4 fruit fly cellular contexts compared by ENCODE assay signal in genomic region chr3R:9626880-9627401, dm6.
TF ChIP-seq lines count a peak whose summit lies in the region.

CG9427 (minus strand) TSS chr3R:9626930.
CG8319 (plus strand) TSS chr3R:9627321.

TF ChIP-seq in whole organism, adult, 20 proteins besides CTCF, POLR2A, EP300 and RAD21 (continued from another document):
- TF ChIP-seq Crg-1 (GFP tag; optimal IDR thresholded peaks at IDR 0.05; lab: Kevin White, UChicago) (peak; percentile 56), Clk (GFP tag; optimal IDR thresholded peaks at IDR 0.05; lab: Kevin White, UChicago) (no peak)
TF ChIP-seq in whole organism, adult: peak in this region for 11.

TF ChIP-seq in whole organism, embryonic, 481 proteins besides CTCF, POLR2A, EP300 and RAD21 (continued from another document and continues in another):
- TF ChIP-seq CG11696 (GFP tag; IDR thresholded peaks at IDR 0.05; lab: Robert Waterston, UW) (no peak), dati (GFP tag; IDR thresholded peaks at IDR 0.05; lab: Robert Waterston, UW) (no peak), Mrtf (GFP tag; IDR thresholded peaks at IDR 0.05; lab: Robert Waterston, UW) (no peak), slou (GFP tag; optimal IDR thresholded peaks at IDR 0.05; lab: Kevin White, UChicago) (no peak), her (GFP tag; optimal IDR thresholded peaks at IDR 0.05; lab: Kevin White, UChicago) (no peak), Drgx (GFP tag; IDR thresholded peaks at IDR 0.05; lab: Robert Waterston, UW) (no peak), pho (GFP tag; optimal IDR thresholded peaks at IDR 0.05; lab: Kevin White, UChicago) (peak; percentile 62), NK7.1 (GFP tag; optimal IDR thresholded peaks at IDR 0.05; lab: Kevin White, UChicago) (no peak), sim (GFP tag; IDR thresholded peaks at IDR 0.05; lab: Robert Waterston, UW) (no peak), da (GFP tag; optimal IDR thresholded peaks at IDR 0.05; lab: Kevin White, UChicago) (no peak), Sry-β (GFP tag; optimal IDR thresholded peaks at IDR 0.05; lab: Kevin White, UChicago) (peak; percentile 62), bab2 (GFP tag; optimal IDR thresholded peaks at IDR 0.05; lab: Kevin White, UChicago) (peak; percentile 42), CG12659 (GFP tag; optimal IDR thresholded peaks at IDR 0.05; lab: Kevin White, UChicago) (peak; percentile 71), CG2712 (tag; optimal IDR thresholded peaks at IDR 0.05; lab: Kevin White, UChicago) (peak; percentile 75), CG16813 (GFP tag; IDR thresholded peaks at IDR 0.05; lab: Robert Waterston, UW; ENCODE audit: partially characterized antibody) (peak; percentile 77), CrebB (tag; optimal IDR thresholded peaks at IDR 0.05; lab: Kevin White, UChicago) (peak; percentile 77), amos (GFP tag; IDR thresholded peaks at IDR 0.05; lab: Robert Waterston, UW; ENCODE audit: partially characterized antibody) (peak; percentile 74), Xrp1 (GFP tag; IDR thresholded peaks at IDR 0.05; lab: Robert Waterston, UW) (peak; percentile 67; the same call in 1 of the 2 replicates), pita (GFP tag; optimal IDR thresholded peaks at IDR 0.05; lab: Kevin White, UChicago) (no peak), Hsf (GFP tag; optimal IDR thresholded peaks at IDR 0.05; lab: Kevin White, UChicago) (peak; percentile 75), dmrt11E (tag; optimal IDR thresholded peaks at IDR 0.05; lab: Kevin White, UChicago) (peak; percentile 56), CG8924 (tag; optimal IDR thresholded peaks at IDR 0.05; lab: Kevin White, UChicago) (peak; percentile 76), CG6683 (GFP tag; optimal IDR thresholded peaks at IDR 0.05; lab: Kevin White, UChicago) (no peak), sens (GFP tag; lab: Kevin White, UChicago) (peak; percentile 94), CG15601 (tag; optimal IDR thresholded peaks at IDR 0.05; lab: Kevin White, UChicago) (peak; percentile 33), stc (GFP tag; IDR thresholded peaks at IDR 0.05; lab: Robert Waterston, UW) (no peak), az2 (GFP tag; optimal IDR thresholded peaks at IDR 0.05; lab: Kevin White, UChicago) (peak; percentile 51), Spps (tag; optimal IDR thresholded peaks at IDR 0.05; lab: Kevin White, UChicago) (peak; percentile 50), CG13894 (tag; optimal IDR thresholded peaks at IDR 0.05; lab: Kevin White, UChicago) (peak; percentile 64), Tbp (GFP tag; optimal IDR thresholded peaks at IDR 0.05; lab: Kevin White, UChicago) (no peak), ap (GFP tag; IDR thresholded peaks at IDR 0.05; lab: Robert Waterston, UW) (no peak; the same call in 1 of the 2 replicates), gsb (GFP tag; IDR thresholded peaks at IDR 0.05; lab: Robert Waterston, UW) (no peak), twi (tag; optimal IDR thresholded peaks at IDR 0.05; lab: Kevin White, UChicago) (peak; percentile 20), trh (GFP tag; optimal IDR thresholded peaks at IDR 0.05; lab: Kevin White, UChicago) (peak; percentile 22), vvl (GFP tag; IDR thresholded peaks at IDR 0.05; lab: Robert Waterston, UW) (peak; percentile 66), CG10565 (GFP tag; optimal IDR thresholded peaks at IDR 0.05; lab: Kevin White, UChicago) (no peak), insv (GFP tag; optimal IDR thresholded peaks at IDR 0.05; lab: Kevin White, UChicago) (no peak), Six4 (GFP tag; optimal IDR thresholded peaks at IDR 0.05; lab: Kevin White, UChicago) (peak; percentile 33), Xbp1 (GFP tag; optimal IDR thresholded peaks at IDR 0.05; lab: Kevin White, UChicago) (peak; percentile 75), CG17912 (GFP tag; optimal IDR thresholded peaks at IDR 0.05; lab: Kevin White, UChicago) (no peak), danr (GFP tag; IDR thresholded peaks at IDR 0.05; lab: Robert Waterston, UW) (no peak), lola (GFP tag; optimal IDR thresholded peaks at IDR 0.05; lab: Kevin White, UChicago) (peak in 1 of 3 experiments; percentile 49), CG17359 (tag; optimal IDR thresholded peaks at IDR 0.05; lab: Kevin White, UChicago) (peak; percentile 64), CG33213 (GFP tag; optimal IDR thresholded peaks at IDR 0.05; lab: Kevin White, UChicago) (peak; percentile 26)

TF ChIP-seq in whole organism, prepupa, 60 proteins besides CTCF, POLR2A, EP300 and RAD21 (continued from another document):
- TF ChIP-seq CG6163 (GFP tag; IDR thresholded peaks at IDR 0.05; lab: Robert Waterston, UW): peak; percentile 29; the same call in 2 of the 3 replicates
- TF ChIP-seq CG11762 (GFP tag; optimal IDR thresholded peaks at IDR 0.05; lab: Kevin White, UChicago; ENCODE audit: insufficient read depth): no peak
- TF ChIP-seq CG6808 (GFP tag; optimal IDR thresholded peaks at IDR 0.05; lab: Kevin White, UChicago): no peak
- peak; percentile 46 for TF ChIP-seq CG6792 (GFP tag; optimal IDR thresholded peaks at IDR 0.05; lab: Kevin White, UChicago)
- no peak for TF ChIP-seq fd85E (GFP tag; optimal IDR thresholded peaks at IDR 0.05; lab: Kevin White, UChicago)
- peak; percentile 25 for TF ChIP-seq Ets96B (tag; optimal IDR thresholded peaks at IDR 0.05; lab: Kevin White, UChicago)
- TF ChIP-seq CG6276 (GFP tag; optimal IDR thresholded peaks at IDR 0.05; lab: Kevin White, UChicago): no peak
- TF ChIP-seq Eip75B (GFP tag; optimal IDR thresholded peaks at IDR 0.05; lab: Kevin White, UChicago): peak; percentile 66
- peak; percentile 55 for TF ChIP-seq Hr39 (GFP tag; optimal IDR thresholded peaks at IDR 0.05; lab: Kevin White, UChicago)
- no peak for TF ChIP-seq Hr38 (GFP tag; optimal IDR thresholded peaks at IDR 0.05; lab: Kevin White, UChicago)
- TF ChIP-seq CG32006 (GFP tag; optimal IDR thresholded peaks at IDR 0.05; lab: Kevin White, UChicago): no peak
- peak; percentile 66 for TF ChIP-seq Smox (GFP tag; optimal IDR thresholded peaks at IDR 0.05; lab: Kevin White, UChicago)
- TF ChIP-seq Eip78C (GFP tag; lab: Kevin White, UChicago): peak; percentile 89
- peak; percentile 21 for TF ChIP-seq CG34406 (GFP tag; optimal IDR thresholded peaks at IDR 0.05; lab: Kevin White, UChicago)
- no peak for TF ChIP-seq CG9139 (GFP tag; optimal IDR thresholded peaks at IDR 0.05; lab: Kevin White, UChicago)
- no peak for TF ChIP-seq svp (GFP tag; lab: Kevin White, UChicago)
- no peak for TF ChIP-seq CG8632 (GFP tag; optimal IDR thresholded peaks at IDR 0.05; lab: Kevin White, UChicago)
- TF ChIP-seq ss (GFP tag; optimal IDR thresholded peaks at IDR 0.05; lab: Kevin White, UChicago): no peak
- TF ChIP-seq Lpt (GFP tag; optimal IDR thresholded peaks at IDR 0.05; lab: Kevin White, UChicago): no peak
- peak; percentile 0 for TF ChIP-seq CG7368 (GFP tag; optimal IDR thresholded peaks at IDR 0.05; lab: Kevin White, UChicago)
- no peak for TF ChIP-seq Gug (GFP tag; IDR thresholded peaks at IDR 0.05; lab: Robert Waterston, UW)
- TF ChIP-seq CG8119 (GFP tag; IDR thresholded peaks at IDR 0.05; lab: Robert Waterston, UW): no peak
- peak; percentile 29 for TF ChIP-seq Eip93F (GFP tag; optimal IDR thresholded peaks at IDR 0.05; lab: Kevin White, UChicago)
- peak; percentile 80 for TF ChIP-seq esn (GFP tag; optimal IDR thresholded peaks at IDR 0.05; lab: Kevin White, UChicago)
- TF ChIP-seq fd59A (GFP tag; optimal IDR thresholded peaks at IDR 0.05; lab: Kevin White, UChicago): no peak
- TF ChIP-seq Met (GFP tag; optimal IDR thresholded peaks at IDR 0.05; lab: Kevin White, UChicago): peak; percentile 63
- TF ChIP-seq achi (GFP tag; optimal IDR thresholded peaks at IDR 0.05; lab: Kevin White, UChicago): peak; percentile 21
- no peak for TF ChIP-seq pdm3 (GFP tag; optimal IDR thresholded peaks at IDR 0.05; lab: Kevin White, UChicago)
- peak; percentile 53 for TF ChIP-seq OdsH (GFP tag; optimal IDR thresholded peaks at IDR 0.05; lab: Kevin White, UChicago)
- TF ChIP-seq Ets21C (GFP tag; optimal IDR thresholded peaks at IDR 0.05; lab: Kevin White, UChicago): no peak
- peak; percentile 63 for TF ChIP-seq cyc (GFP tag; optimal IDR thresholded peaks at IDR 0.05; lab: Kevin White, UChicago)
- no peak for TF ChIP-seq Blimp-1 (GFP tag; optimal IDR thresholded peaks at IDR 0.05; lab: Kevin White, UChicago)
- no peak for TF ChIP-seq CG11294 (GFP tag; IDR thresholded peaks at IDR 0.05; lab: Robert Waterston, UW)
- peak; percentile 97 for TF ChIP-seq Sox14 (GFP tag; optimal IDR thresholded peaks at IDR 0.05; lab: Kevin White, UChicago)
- no peak for TF ChIP-seq net (GFP tag; optimal IDR thresholded peaks at IDR 0.05; lab: Kevin White, UChicago)
- TF ChIP-seq lz (GFP tag; optimal IDR thresholded peaks at IDR 0.05; lab: Kevin White, UChicago): peak; percentile 68
- TF ChIP-seq CG31627 (GFP tag; optimal IDR thresholded peaks at IDR 0.05; lab: Kevin White, UChicago): peak; percentile 70
- TF ChIP-seq Sox15 (GFP tag; optimal IDR thresholded peaks at IDR 0.05; lab: Kevin White, UChicago): no peak
- peak; percentile 63 for TF ChIP-seq topi (GFP tag; optimal IDR thresholded peaks at IDR 0.05; lab: Kevin White, UChicago)
- 0 out of 3 replicates have a peak, but pooled peaks have one; percentile 29 for TF ChIP-seq eg (GFP tag; IDR thresholded peaks at IDR 0.05; lab: Robert Waterston, UW)
- TF ChIP-seq acj6 (GFP tag; optimal IDR thresholded peaks at IDR 0.05; lab: Kevin White, UChicago): no peak

TF ChIP-seq in whole organism, wandering third instar larva, 38 proteins besides CTCF, POLR2A, EP300 and RAD21 (continued from another document):
- peak; percentile 60 for TF ChIP-seq br (GFP tag; optimal IDR thresholded peaks at IDR 0.05; lab: Kevin White, UChicago)
- TF ChIP-seq psq (GFP tag; optimal IDR thresholded peaks at IDR 0.05; lab: Kevin White, UChicago): peak; percentile 42
- TF ChIP-seq tai (GFP tag; optimal IDR thresholded peaks at IDR 0.05; lab: Kevin White, UChicago): no peak
- no peak for TF ChIP-seq usp (GFP tag; optimal IDR thresholded peaks at IDR 0.05; lab: Kevin White, UChicago)
- no peak for TF ChIP-seq dsf (GFP tag; optimal IDR thresholded peaks at IDR 0.05; lab: Kevin White, UChicago; ENCODE audit: borderline replicate concordance)
- no peak for TF ChIP-seq lola (GFP tag; optimal IDR thresholded peaks at IDR 0.05; lab: Kevin White, UChicago)
- TF ChIP-seq sv (GFP tag; optimal IDR thresholded peaks at IDR 0.05; lab: Kevin White, UChicago): peak; percentile 48
- TF ChIP-seq Jra (GFP tag; optimal IDR thresholded peaks at IDR 0.05; lab: Kevin White, UChicago): peak; percentile 84
- no peak for TF ChIP-seq Hr83 (GFP tag; optimal IDR thresholded peaks at IDR 0.05; lab: Kevin White, UChicago; ENCODE audit: poor library complexity, severe bottlenecking)
- no peak for TF ChIP-seq Dfd (GFP tag; optimal IDR thresholded peaks at IDR 0.05; lab: Kevin White, UChicago)
- TF ChIP-seq Rel (GFP tag; optimal IDR thresholded peaks at IDR 0.05; lab: Kevin White, UChicago): no peak
- TF ChIP-seq Rel (tag; optimal IDR thresholded peaks at IDR 0.05; lab: Kevin White, UChicago): peak; percentile 39
- no peak for TF ChIP-seq jim (GFP tag; optimal IDR thresholded peaks at IDR 0.05; lab: Kevin White, UChicago)
- TF ChIP-seq foxo (GFP tag; optimal IDR thresholded peaks at IDR 0.05; lab: Kevin White, UChicago): peak in 1 of 2 experiments; percentile 73
TF ChIP-seq in whole organism, wandering third instar larva: peak in this region for 18.
